Worm (Caenorhabditis elegans): ENCODE data around the gene moc-2.

- TF ChIP-seq ama-1 (optimal IDR thresholded peaks at IDR 0.05) (no peak), flt-1 (GFP tag; IDR thresholded peaks at IDR 0.05) (no peak), B0310.2 (tag; optimal IDR thresholded peaks at IDR 0.05) (no peak), ets-7 (tag; optimal IDR thresholded peaks at IDR 0.05) (no peak), tbx-11 (GFP tag; IDR thresholded peaks at IDR 0.05) (no peak), hnd-1 (tag; optimal IDR thresholded peaks at IDR 0.05) (no peak), pes-1 (GFP tag; IDR thresholded peaks at IDR 0.05) (no peak), aly-1 (tag; optimal IDR thresholded peaks at IDR 0.05) (no peak)
Observed at ce11 chrV:6520385-6521080, 16.6 kb upstream of the moc-2 start, which contains the start of the genes F46E10.2 and F46E10.18.

All from whole organism, early embryonic.